Fruit fly (Drosophila melanogaster) whole organism, adult: ENCODE data around the gene CG10973.

Experiments used
- CG11617 ChIP-seq: fragments of 200-800 bp; sonication (Bioruptor generic); optimal IDR thresholded peaks from 2 replicates; lab custom pipeline; 2017; ENCODE audit warnings: mild to moderate bottlenecking, missing biosample characterization, missing genetic modification reagents, missing genetic modification characterization
- CG12768 ChIP-seq: fragments of 200-800 bp; sonication (Bioruptor generic); optimal IDR thresholded peaks from 2 replicates; lab custom pipeline; 2017; ENCODE audit warnings: missing biosample characterization, missing genetic modification characterization, mild to moderate bottlenecking, moderate library complexity, missing genetic modification reagents
- Hr96 ChIP-seq: fragments of 200-800 bp; sonication (Bioruptor generic); optimal IDR thresholded peaks from 2 replicates; lab custom pipeline; 2016; ENCODE audit warnings: missing biosample characterization, missing genetic modification characterization

DNA sequence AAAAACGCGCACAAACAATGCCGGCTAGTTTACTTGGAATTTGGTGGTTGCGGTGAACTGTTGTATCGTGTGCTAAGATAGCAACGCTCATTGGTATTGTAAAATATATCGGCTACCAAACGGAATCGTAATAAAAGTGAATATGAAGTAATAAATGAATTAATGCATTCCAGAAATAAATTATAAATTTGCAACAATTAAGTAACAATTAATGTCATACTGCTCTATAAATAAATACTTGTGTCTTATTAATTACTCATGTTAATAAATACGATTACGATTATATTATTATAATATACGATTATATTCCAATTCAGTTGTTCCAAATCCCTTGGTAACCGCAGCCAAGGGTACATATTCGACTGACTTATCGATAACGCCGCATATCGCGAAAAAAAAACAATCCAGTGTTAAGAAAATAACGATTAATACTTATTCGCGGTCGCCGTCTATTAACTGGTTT is 20.0 kb downstream of the CG10973 start, which contains the start of the genes SmD1 and Ptp69D:
- TF ChIP-seq CG12768 (GFP tag; lab: Kevin White, UChicago): peak; percentile 22
- no peak for TF ChIP-seq Hr96 (GFP tag; lab: Kevin White, UChicago)
- TF ChIP-seq CG11617 (GFP tag; lab: Kevin White, UChicago): peak; percentile 32
